Worm (Caenorhabditis elegans) whole organism, mixed stage, embryonic: ENCODE results near the gene srh-180.

ENCODE experiments used
- pha-4 ChIP-seq: fragments of 150-350 bp; optimal IDR thresholded peaks from 2 replicates; lab custom pipeline; 2018; ENCODE audit warnings: missing biosample characterization, missing genetic modification reagents, missing genetic modification characterization
- unc-62 ChIP-seq: fragments of 150-350 bp; optimal IDR thresholded peaks from 2 replicates; lab custom pipeline; 2014; ENCODE audit warnings: missing biosample characterization, missing genetic modification reagents, missing genetic modification characterization

DNA sequence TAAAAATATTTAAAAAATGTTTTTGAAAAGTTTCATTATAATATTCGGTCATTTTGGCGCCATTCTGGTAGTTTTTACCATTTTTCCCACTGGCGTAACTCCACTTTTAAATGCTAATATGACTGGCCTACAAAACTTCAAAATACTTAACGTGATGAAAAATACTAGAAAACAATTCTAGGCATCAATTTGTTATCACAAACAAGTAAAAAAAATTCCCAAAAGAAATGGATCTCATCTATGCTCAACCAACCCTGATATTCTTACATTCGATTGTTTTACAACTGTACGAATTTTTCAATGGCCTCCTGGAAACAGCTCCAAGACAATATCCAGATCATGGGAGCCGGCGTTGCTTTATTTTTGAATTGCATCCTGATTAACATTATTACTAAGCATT is 2.3 kb upstream of the srh-180 start, which contains the start of gene str-214:
- TF ChIP-seq pha-4 (tag; lab: Kevin White, UChicago) = no peak
- no peak for TF ChIP-seq unc-62 (GFP tag; lab: Kevin White, UChicago)
